Fruit fly (Drosophila melanogaster) whole organism, prepupa: ENCODE results near the gene Spn.
A peak's percentile ranks its signal among the peaks of the same experiment; 100 is the strongest.

Source experiments
- CG10669 ChIP-seq: fragments of 200-800 bp; sonication (Bioruptor generic); optimal IDR thresholded peaks from 3 replicates; lab custom pipeline; 2018; ENCODE audit warnings: missing biosample characterization, mild to moderate bottlenecking, missing genetic modification characterization, moderate library complexity
- CG11902 ChIP-seq: fragments of 200-800 bp; sonication (Bioruptor generic); optimal IDR thresholded peaks from 3 replicates; lab custom pipeline; 2016; ENCODE audit warnings: missing biosample characterization, missing genetic modification characterization
- CG15336 ChIP-seq: fragments of 200-800 bp; sonication (Bioruptor generic); IDR thresholded peaks from 2 replicates; pipeline ENCODE4 v1.3.6; 2022; ENCODE audit warnings: missing biosample characterization, missing genetic modification characterization
- CG1621 ChIP-seq: fragments of 200-800 bp; sonication (Bioruptor generic); optimal IDR thresholded peaks from 3 replicates; lab custom pipeline; 2018; ENCODE audit warnings: missing biosample characterization, mild to moderate bottlenecking, missing genetic modification characterization
- CG16779 ChIP-seq: fragments of 200-800 bp; sonication (Bioruptor generic); optimal IDR thresholded peaks from 3 replicates; lab custom pipeline; 2017; ENCODE audit warnings: missing biosample characterization, mild to moderate bottlenecking, missing genetic modification characterization
- CG32006 ChIP-seq: fragments of 200-800 bp; sonication (Bioruptor generic); optimal IDR thresholded peaks from 3 replicates; lab custom pipeline; 2017; ENCODE audit warnings: missing biosample characterization, mild to moderate bottlenecking, missing genetic modification characterization
- CG34406 ChIP-seq: fragments of 200-800 bp; sonication (Bioruptor generic); optimal IDR thresholded peaks from 3 replicates; lab custom pipeline; 2016; ENCODE audit warnings: missing biosample characterization, missing genetic modification characterization
- CG3919 ChIP-seq: fragments of 200-800 bp; sonication (Bioruptor generic); optimal IDR thresholded peaks from 3 replicates; lab custom pipeline; 2016; ENCODE audit warnings: missing biosample characterization, missing genetic modification characterization
- CG4318 ChIP-seq: fragments of 200-800 bp; sonication (Bioruptor generic); optimal IDR thresholded peaks from 3 replicates; lab custom pipeline; 2017; ENCODE audit warnings: missing biosample characterization, mild to moderate bottlenecking, missing genetic modification characterization
- CG6163 ChIP-seq: fragments of 200-800 bp; sonication (Bioruptor generic); IDR thresholded peaks from 3 replicates; pipeline ENCODE4 v1.3.6; 2022; ENCODE audit warnings: missing biosample characterization, missing genetic modification characterization
- CG6276 ChIP-seq: fragments of 200-800 bp; sonication (Bioruptor generic); optimal IDR thresholded peaks from 2 replicates; lab custom pipeline; 2017; ENCODE audit warnings: missing biosample characterization, mild to moderate bottlenecking, missing genetic modification characterization
- CG6808 ChIP-seq: fragments of 200-800 bp; sonication (Bioruptor generic); optimal IDR thresholded peaks from 3 replicates; lab custom pipeline; 2017; ENCODE audit warnings: missing biosample characterization, missing genetic modification characterization, mild to moderate bottlenecking, moderate library complexity, missing genetic modification reagents
- CG6854 ChIP-seq: fragments of 200-800 bp; sonication (Bioruptor generic); optimal IDR thresholded peaks from 2 replicates; lab custom pipeline; 2017; ENCODE audit warnings: missing biosample characterization, mild to moderate bottlenecking, missing genetic modification characterization
- CG8119 ChIP-seq: fragments of 200-800 bp; sonication (Bioruptor generic); IDR thresholded peaks from 3 replicates; pipeline ENCODE4 v1.3.6; 2022; ENCODE audit warnings: missing biosample characterization, missing genetic modification characterization
- CG8632 ChIP-seq: fragments of 200-800 bp; sonication (Bioruptor generic); optimal IDR thresholded peaks from 3 replicates; lab custom pipeline; 2016; ENCODE audit warnings: missing biosample characterization, missing genetic modification characterization
- Eip75B ChIP-seq: fragments of 200-800 bp; sonication (Bioruptor generic); optimal IDR thresholded peaks from 3 replicates; lab custom pipeline; 2016; ENCODE audit warnings: missing biosample characterization, missing genetic modification characterization
- Eip78C ChIP-seq: fragments of 200-800 bp; sonication (Bioruptor generic); peaks from one replicate; lab custom pipeline; 2016; ENCODE audit warnings: missing biosample characterization, missing genetic modification characterization
- Ets21C ChIP-seq: fragments of 200-800 bp; sonication (Bioruptor generic); optimal IDR thresholded peaks from 3 replicates; lab custom pipeline; 2016; ENCODE audit warnings: missing biosample characterization, missing genetic modification characterization
- Ets96B ChIP-seq: fragments of 200-800 bp; optimal IDR thresholded peaks from 2 replicates; lab custom pipeline; 2019; ENCODE audit warnings: missing biosample characterization, mild to moderate bottlenecking, missing genetic modification characterization, moderate library complexity
- Gug ChIP-seq: fragments of 200-800 bp; sonication (Bioruptor generic); IDR thresholded peaks from 2 replicates; pipeline ENCODE4 v1.3.6; 2022; ENCODE audit warnings: missing biosample characterization, missing genetic modification characterization
- Hr38 ChIP-seq: sonication (Bioruptor generic); optimal IDR thresholded peaks from 2 replicates; lab custom pipeline; 2016; ENCODE audit warnings: missing biosample characterization, missing genetic modification characterization
- Sox102F ChIP-seq: fragments of 200-800 bp; sonication (Bioruptor generic); optimal IDR thresholded peaks from 2 replicates; lab custom pipeline; 2016; ENCODE audit warnings: missing biosample characterization, mild to moderate bottlenecking, missing genetic modification characterization
- Sox14 ChIP-seq: fragments of 200-800 bp; sonication (Bioruptor generic); optimal IDR thresholded peaks from 3 replicates; lab custom pipeline; 2016; ENCODE audit warnings: missing biosample characterization, missing genetic modification characterization
- achi ChIP-seq: fragments of 200-800 bp; sonication (Bioruptor generic); optimal IDR thresholded peaks from 3 replicates; lab custom pipeline; 2016; ENCODE audit warnings: missing biosample characterization, missing genetic modification characterization
- acj6 ChIP-seq: fragments of 200-800 bp; sonication (Bioruptor generic); optimal IDR thresholded peaks from 3 replicates; lab custom pipeline; 2016; ENCODE audit warnings: missing biosample characterization, missing genetic modification characterization
- dac ChIP-seq: fragments of 200-800 bp; sonication (Bioruptor generic); optimal IDR thresholded peaks from 2 replicates; lab custom pipeline; 2017; ENCODE audit warnings: missing biosample characterization, mild to moderate bottlenecking, missing genetic modification characterization
- dsx ChIP-seq: fragments of 200-800 bp; optimal IDR thresholded peaks from 3 replicates; lab custom pipeline; 2019; ENCODE audit warnings: missing biosample characterization, mild to moderate bottlenecking, missing genetic modification characterization, moderate library complexity; ENCODE audit not compliant: poor library complexity, severe bottlenecking
- eg ChIP-seq: fragments of 200-800 bp; sonication (Bioruptor generic); IDR thresholded peaks from 3 replicates; pipeline ENCODE4 v1.3.6; 2022; ENCODE audit warnings: missing biosample characterization, missing genetic modification characterization
- esn ChIP-seq: fragments of 200-800 bp; sonication (Bioruptor generic); optimal IDR thresholded peaks from 2 replicates; lab custom pipeline; 2016; ENCODE audit warnings: missing biosample characterization, mild to moderate bottlenecking, missing genetic modification characterization, moderate library complexity
- fd59A ChIP-seq: fragments of 200-800 bp; sonication (Bioruptor generic); optimal IDR thresholded peaks from 2 replicates; lab custom pipeline; 2017; ENCODE audit warnings: missing biosample characterization, mild to moderate bottlenecking, missing genetic modification characterization, missing genetic modification reagents
- fd85E ChIP-seq: fragments of 200-800 bp; sonication (Bioruptor generic); optimal IDR thresholded peaks from 3 replicates; lab custom pipeline; 2016; ENCODE audit warnings: missing biosample characterization, missing genetic modification characterization
- fkh ChIP-seq: fragments of 200-800 bp; sonication (Bioruptor generic); optimal IDR thresholded peaks from 3 replicates; lab custom pipeline; 2017; ENCODE audit warnings: missing biosample characterization, mild to moderate bottlenecking, missing genetic modification characterization, moderate library complexity
- lz ChIP-seq: fragments of 200-800 bp; sonication (Bioruptor generic); optimal IDR thresholded peaks from 3 replicates; lab custom pipeline; 2016; ENCODE audit warnings: missing biosample characterization, missing genetic modification characterization
- net ChIP-seq: fragments of 200-800 bp; sonication (Bioruptor generic); optimal IDR thresholded peaks from 3 replicates; lab custom pipeline; 2016; ENCODE audit warnings: missing biosample characterization, missing genetic modification characterization
- pdm3 ChIP-seq: fragments of 200-800 bp; sonication (Bioruptor generic); optimal IDR thresholded peaks from 3 replicates; lab custom pipeline; 2016; ENCODE audit warnings: missing biosample characterization, missing genetic modification characterization
- salr ChIP-seq, 2 experiments: fragments of 200-800 bp; sonication (Bioruptor generic); optimal IDR thresholded peaks; 3 replicates each; lab custom pipeline; 2016 to 2018; ENCODE audit warnings: missing biosample characterization in 2 of 2, missing genetic modification characterization in 2 of 2, mild to moderate bottlenecking in 1 of 2
- spab ChIP-seq: fragments of 200-800 bp; sonication (Bioruptor generic); optimal IDR thresholded peaks from 2 replicates; lab custom pipeline; 2017; ENCODE audit warnings: missing biosample characterization, mild to moderate bottlenecking, missing genetic modification characterization, missing genetic modification reagents
- ss ChIP-seq, 2 experiments: fragments of 200-800 bp; sonication (Bioruptor generic); optimal IDR thresholded peaks; 2 replicates in 1 of 2; 3 replicates in 1 of 2; lab custom pipeline; 2017 to 2018; ENCODE audit warnings: mild to moderate bottlenecking in 2 of 2, missing biosample characterization in 2 of 2, missing genetic modification characterization in 2 of 2, moderate library complexity in 1 of 2
- svp ChIP-seq: fragments of 200-800 bp; sonication (Bioruptor generic); peaks from one replicate; lab custom pipeline; 2016; ENCODE audit warnings: missing biosample characterization, missing genetic modification characterization
- topi ChIP-seq: fragments of 200-800 bp; sonication (Bioruptor generic); optimal IDR thresholded peaks from 3 replicates; lab custom pipeline; 2016; ENCODE audit warnings: missing biosample characterization, missing genetic modification characterization
- vri ChIP-seq: fragments of 200-800 bp; sonication (Bioruptor generic); optimal IDR thresholded peaks from 3 replicates; lab custom pipeline; 2016; ENCODE audit warnings: missing biosample characterization, mild to moderate bottlenecking, missing genetic modification characterization

Gene Spn

dm6 chr3L:2586804-2587561 is 32.9 kb upstream of the Spn start, which contains the start of gene RpL8 (continued):
- TF ChIP-seq topi (GFP tag; lab: Kevin White, UChicago) (peak; percentile 69), lz (GFP tag; lab: Kevin White, UChicago) (peak; percentile 78), fd59A (GFP tag; lab: Kevin White, UChicago) (peak; percentile 33), CG6808 (peak; percentile 69), Sox14 (GFP tag; lab: Kevin White, UChicago) (peak; percentile 58), CG8632 (GFP tag; lab: Kevin White, UChicago) (peak; percentile 64), acj6 (GFP tag; lab: Kevin White, UChicago) (peak; percentile 69), vri (GFP tag; lab: Kevin White, UChicago) (peak; percentile 80), Ets21C (peak; percentile 5), CG3919 (GFP tag; lab: Kevin White, UChicago) (peak; percentile 90), Gug (GFP tag; lab: Robert Waterston, UW) (peak; percentile 29), Eip75B (peak; percentile 64), salr (GFP tag; optimal IDR thresholded peaks at IDR 0.05; lab: Kevin White, UChicago) (peak; percentile 54 to 84), dac (GFP tag; lab: Kevin White, UChicago) (peak; percentile 49), CG15336 (GFP tag; lab: Robert Waterston, UW) (peak; percentile 28; the same call in 1 of the 2 replicates), fd85E (GFP tag; lab: Kevin White, UChicago) (peak; percentile 70), fkh (GFP tag; lab: Kevin White, UChicago) (peak; percentile 44), Ets96B (tag; lab: Kevin White, UChicago) (peak; percentile 36), Hr38 (no peak), CG8119 (no peak), spab (GFP tag; lab: Kevin White, UChicago) (peak; percentile 53), pdm3 (GFP tag; lab: Kevin White, UChicago) (peak; percentile 69), CG16779 (tag; lab: Kevin White, UChicago) (peak; percentile 77), achi (peak; percentile 72), CG32006 (GFP tag; lab: Kevin White, UChicago) (peak; percentile 68)

dm6 chr3L:2585794-2586741 is 32.0 kb upstream of the Spn start, which contains the start of gene msn:
TSS of gene msn (minus strand) at chr3L:2586540.
- TF ChIP-seq dac (GFP tag; lab: Kevin White, UChicago) = no peak
- TF ChIP-seq CG6163 (GFP tag; lab: Robert Waterston, UW) = peak; percentile 44
- TF ChIP-seq dsx (GFP tag; lab: Kevin White, UChicago) = peak; percentile 20
- TF ChIP-seq CG15336 (GFP tag; lab: Robert Waterston, UW) = peak; percentile 31; the same call in 1 of the 2 replicates
- TF ChIP-seq CG11902 (GFP tag; lab: Kevin White, UChicago) = no peak
- no peak for TF ChIP-seq salr (GFP tag; optimal IDR thresholded peaks at IDR 0.05; lab: Kevin White, UChicago)
- TF ChIP-seq CG34406 (GFP tag; lab: Kevin White, UChicago) = no peak
- peak; percentile 22 for TF ChIP-seq fd85E (GFP tag; lab: Kevin White, UChicago)
- peak; percentile 9 for TF ChIP-seq Eip75B
- TF ChIP-seq Hr38 = no peak
- peak; percentile 51 to 65 for TF ChIP-seq ss (GFP tag; optimal IDR thresholded peaks at IDR 0.05; lab: Kevin White, UChicago)
- TF ChIP-seq CG3919 (GFP tag; lab: Kevin White, UChicago) = peak; percentile 36
- peak; percentile 51 for TF ChIP-seq Sox102F (GFP tag; lab: Kevin White, UChicago)
- TF ChIP-seq CG10669 (GFP tag; lab: Kevin White, UChicago) = no peak
- peak; percentile 86 for TF ChIP-seq CG6854
- TF ChIP-seq CG4318 (GFP tag; lab: Kevin White, UChicago) = no peak
- peak; percentile 9 for TF ChIP-seq achi
- peak; percentile 77 for TF ChIP-seq CG1621 (tag; lab: Kevin White, UChicago)
- 0 out of 3 replicates have a peak, but pooled peaks have one; percentile 44 for TF ChIP-seq eg (GFP tag; lab: Robert Waterston, UW)
- no peak for TF ChIP-seq CG6808
- peak; percentile 28 for TF ChIP-seq CG6276 (GFP tag; lab: Kevin White, UChicago)
- peak; percentile 43 for TF ChIP-seq CG16779 (tag; lab: Kevin White, UChicago)
- peak; percentile 14 for TF ChIP-seq net (GFP tag; lab: Kevin White, UChicago)
- peak; percentile 78 for TF ChIP-seq svp (GFP tag; lab: Kevin White, UChicago)
- peak; percentile 1 for TF ChIP-seq topi (GFP tag; lab: Kevin White, UChicago)
- peak; percentile 12 for TF ChIP-seq fkh (GFP tag; lab: Kevin White, UChicago)
- TF ChIP-seq CG8632 (GFP tag; lab: Kevin White, UChicago) = no peak
- TF ChIP-seq Eip78C = peak; percentile 85
- peak; percentile 38 for TF ChIP-seq Sox14 (GFP tag; lab: Kevin White, UChicago)
- peak; percentile 24 for TF ChIP-seq esn (GFP tag; lab: Kevin White, UChicago)
- TF ChIP-seq vri (GFP tag; lab: Kevin White, UChicago) = peak; percentile 25
